Fruit fly (Drosophila melanogaster) whole organism, embryonic: ENCODE results near the gene brm.

Experiments
- Adf1 ChIP-seq: fragments of 200-800 bp; sonication (Bioruptor generic); IDR thresholded peaks from 2 replicates; pipeline ENCODE4 v1.3.6; 2022; ENCODE audit warnings: missing biosample characterization, missing genetic modification characterization
- Bdp1 ChIP-seq: fragments of 200-800 bp; sonication (Bioruptor generic); optimal IDR thresholded peaks from 3 replicates; lab custom pipeline; 2016; ENCODE audit warnings: missing biosample characterization, missing genetic modification characterization
- CG11456 ChIP-seq: fragments of 200-800 bp; sonication (Bioruptor generic); IDR thresholded peaks from 3 replicates; pipeline ENCODE4 v1.3.6; 2022; ENCODE audit warnings: missing biosample characterization, missing genetic modification characterization
- CG11504 ChIP-seq: fragments of 200-800 bp; sonication (Bioruptor generic); optimal IDR thresholded peaks from 3 replicates; lab custom pipeline; 2019; ENCODE audit warnings: missing biosample characterization, mild to moderate bottlenecking, missing genetic modification characterization, moderate library complexity
- CG11696 ChIP-seq: fragments of 200-800 bp; sonication (Bioruptor generic); IDR thresholded peaks from 2 replicates; pipeline ENCODE4 v1.3.6; 2022; ENCODE audit warnings: missing biosample characterization, missing genetic modification characterization
- CG12659 ChIP-seq: fragments of 200-800 bp; sonication (Bioruptor generic); optimal IDR thresholded peaks from 3 replicates; lab custom pipeline; 2017; ENCODE audit warnings: mild to moderate bottlenecking, missing biosample characterization, missing genetic modification reagents, missing genetic modification characterization
- CG15011 ChIP-seq: fragments of 200-800 bp; sonication (Bioruptor generic); optimal IDR thresholded peaks from 3 replicates; lab custom pipeline; 2018; ENCODE audit warnings: missing biosample characterization, mild to moderate bottlenecking, missing genetic modification characterization
- CG1603 ChIP-seq: fragments of 200-800 bp; sonication (Bioruptor generic); optimal IDR thresholded peaks from 2 replicates; lab custom pipeline; 2019; ENCODE audit warnings: missing biosample characterization, mild to moderate bottlenecking, missing genetic modification characterization, moderate library complexity
- CG17186 ChIP-seq: fragments of 200-800 bp; sonication (Bioruptor generic); optimal IDR thresholded peaks from 3 replicates; lab custom pipeline; 2017; ENCODE audit warnings: missing biosample characterization, missing genetic modification reagents, missing genetic modification characterization
- CG17385 ChIP-seq: fragments of 200-800 bp; sonication (Bioruptor generic); optimal IDR thresholded peaks from 3 replicates; lab custom pipeline; 2018; ENCODE audit warnings: missing biosample characterization, mild to moderate bottlenecking, missing genetic modification characterization
- CG17568 ChIP-seq: fragments of 200-800 bp; sonication (Bioruptor generic); optimal IDR thresholded peaks from 2 replicates; lab custom pipeline; 2018; ENCODE audit warnings: missing biosample characterization, mild to moderate bottlenecking, missing genetic modification characterization, moderate library complexity
- CG17912 ChIP-seq: fragments of 200-800 bp; sonication (Bioruptor generic); optimal IDR thresholded peaks from 2 replicates; lab custom pipeline; 2018; ENCODE audit warnings: missing biosample characterization, mild to moderate bottlenecking, missing genetic modification characterization
- CG2116 ChIP-seq: fragments of 200-800 bp; sonication (Bioruptor generic); optimal IDR thresholded peaks from 3 replicates; lab custom pipeline; 2018; ENCODE audit warnings: missing biosample characterization, mild to moderate bottlenecking, missing genetic modification characterization
- CG2129 ChIP-seq: fragments of 200-800 bp; sonication (Bioruptor generic); IDR thresholded peaks from 2 replicates; pipeline ENCODE4 v1.3.6; 2022; ENCODE audit warnings: missing biosample characterization, missing genetic modification characterization; ENCODE audit not compliant: partially characterized antibody
- CG31365 ChIP-seq: fragments of 200-800 bp; sonication (Bioruptor generic); optimal IDR thresholded peaks from 2 replicates; lab custom pipeline; 2018; ENCODE audit warnings: missing biosample characterization, mild to moderate bottlenecking, missing genetic modification characterization
- CG32532 ChIP-seq: fragments of 200-800 bp; sonication (Bioruptor generic); IDR thresholded peaks from 2 replicates; pipeline ENCODE4 v1.3.6; 2022; ENCODE audit warnings: missing biosample characterization, missing genetic modification characterization
- CG33557 ChIP-seq: fragments of 200-800 bp; sonication (Bioruptor generic); optimal IDR thresholded peaks from 2 replicates; lab custom pipeline; 2019; ENCODE audit warnings: missing biosample characterization, mild to moderate bottlenecking, missing genetic modification characterization, moderate library complexity
- CG3407 ChIP-seq: fragments of 200-800 bp; sonication (Bioruptor generic); optimal IDR thresholded peaks from 2 replicates; lab custom pipeline; 2018; ENCODE audit warnings: missing biosample characterization, mild to moderate bottlenecking, missing genetic modification characterization
- CG4424 ChIP-seq: fragments of 200-800 bp; sonication (Bioruptor generic); optimal IDR thresholded peaks from 3 replicates; lab custom pipeline; 2016; ENCODE audit warnings: missing biosample characterization, missing genetic modification characterization
- CG4854 ChIP-seq: fragments of 200-800 bp; sonication (Bioruptor generic); optimal IDR thresholded peaks from 2 replicates; lab custom pipeline; 2016; ENCODE audit warnings: missing biosample characterization, missing genetic modification characterization, inconsistent platforms
- CG7556 ChIP-seq: fragments of 200-800 bp; sonication (Bioruptor generic); optimal IDR thresholded peaks from 2 replicates; lab custom pipeline; 2017; ENCODE audit warnings: missing biosample characterization, mild to moderate bottlenecking, missing genetic modification characterization
- CG8924 ChIP-seq: fragments of 200-800 bp; optimal IDR thresholded peaks from 3 replicates; lab custom pipeline; 2019; ENCODE audit warnings: missing biosample characterization, mild to moderate bottlenecking, missing genetic modification characterization, moderate library complexity
- D19A ChIP-seq: fragments of 200-800 bp; optimal IDR thresholded peaks from 3 replicates; lab custom pipeline; 2019; ENCODE audit warnings: missing biosample characterization, mild to moderate bottlenecking, missing genetic modification characterization, moderate library complexity
- E2f1 ChIP-seq: fragments of 200-800 bp; sonication (Bioruptor generic); IDR thresholded peaks from 2 replicates; pipeline ENCODE4 v1.3.6; 2022; ENCODE audit warnings: missing biosample characterization, missing genetic modification characterization
- Eip74EF ChIP-seq, 2 experiments: fragments of 200-800 bp in 1 of 2; fragments of >200 bp in 1 of 2; sonication (Bioruptor generic) in 1 of 2; optimal IDR thresholded peaks; 2 replicates each; lab custom pipeline; 2017 to 2019; ENCODE audit warnings: missing biosample characterization in 2 of 2, missing genetic modification characterization in 2 of 2, mild to moderate bottlenecking in 1 of 2, moderate library complexity in 1 of 2
- Gug ChIP-seq: fragments of 200-800 bp; sonication (Bioruptor generic); IDR thresholded peaks from 4 replicates; pipeline ENCODE4 v1.3.6; 2022; ENCODE audit warnings: missing biosample characterization, missing genetic modification characterization
- Lhr ChIP-seq: fragments of 200-800 bp; sonication (Bioruptor generic); optimal IDR thresholded peaks from 3 replicates; lab custom pipeline; 2017; ENCODE audit warnings: mild to moderate bottlenecking, missing biosample characterization, missing genetic modification reagents, missing genetic modification characterization
- Lim3 ChIP-seq: fragments of 200-800 bp; sonication (Bioruptor generic); IDR thresholded peaks from 2 replicates; pipeline ENCODE4 v1.3.6; 2022; ENCODE audit warnings: missing biosample characterization, missing genetic modification characterization
- Nf-YB ChIP-seq: fragments of 200-800 bp; sonication (Bioruptor generic); optimal IDR thresholded peaks from 3 replicates; lab custom pipeline; 2019; ENCODE audit warnings: missing biosample characterization, mild to moderate bottlenecking, missing genetic modification characterization, moderate library complexity
- Sry-δ ChIP-seq: fragments of 200-800 bp; sonication (Bioruptor generic); optimal IDR thresholded peaks from 2 replicates; lab custom pipeline; 2016; ENCODE audit warnings: missing biosample characterization, missing genetic modification characterization
- Trl ChIP-seq, 3 experiments: fragments of >200 bp in 2 of 3; fragments of 200-800 bp in 1 of 3; sonication (Bioruptor generic) in 1 of 3; optimal IDR thresholded peaks; 2 replicates in 1 of 3; 3 replicates in 2 of 3; lab custom pipeline; 2016 to 2017; ENCODE audit warnings: missing biosample characterization in 1 of 3, missing genetic modification characterization in 1 of 3
- bigmax ChIP-seq: fragments of 200-800 bp; sonication (Bioruptor generic); optimal IDR thresholded peaks from 2 replicates; lab custom pipeline; 2018; ENCODE audit warnings: missing biosample characterization, mild to moderate bottlenecking, missing genetic modification characterization
- cad ChIP-seq: fragments of >200 bp; optimal IDR thresholded peaks from 2 replicates; lab custom pipeline; 2017; ENCODE audit warnings: missing biosample characterization, missing genetic modification characterization
- chif ChIP-seq, 2 experiments: fragments of 200-800 bp; sonication (Bioruptor generic); optimal IDR thresholded peaks; 3 replicates each; lab custom pipeline; 2016; ENCODE audit warnings: missing biosample characterization in 2 of 2, missing genetic modification characterization in 2 of 2
- chinmo ChIP-seq: fragments of 200-800 bp; sonication (Bioruptor generic); IDR thresholded peaks from 4 replicates; pipeline ENCODE4 v1.3.6; 2022; ENCODE audit warnings: missing biosample characterization, missing genetic modification characterization; ENCODE audit not compliant: partially characterized antibody
- crp ChIP-seq, 2 experiments: fragments of 200-800 bp; sonication (Bioruptor generic); optimal IDR thresholded peaks; 2 replicates in 1 of 2; 3 replicates in 1 of 2; lab custom pipeline; 2017; ENCODE audit warnings: missing biosample characterization in 2 of 2, missing genetic modification characterization in 2 of 2, mild to moderate bottlenecking in 1 of 2, moderate library complexity in 1 of 2
- fd64A ChIP-seq: fragments of 200-800 bp; sonication (Bioruptor generic); optimal IDR thresholded peaks from 3 replicates; lab custom pipeline; 2018; ENCODE audit warnings: missing biosample characterization, mild to moderate bottlenecking, missing genetic modification characterization
- gem ChIP-seq: fragments of 200-800 bp; sonication (Bioruptor generic); optimal IDR thresholded peaks from 2 replicates; lab custom pipeline; 2019; ENCODE audit warnings: missing biosample characterization, mild to moderate bottlenecking, missing genetic modification characterization, moderate library complexity
- jumu ChIP-seq: fragments of 200-800 bp; sonication (Bioruptor generic); optimal IDR thresholded peaks from 3 replicates; lab custom pipeline; 2016; ENCODE audit warnings: missing biosample characterization, missing genetic modification characterization
- kni ChIP-seq: fragments of 200-800 bp; sonication (Bioruptor generic); optimal IDR thresholded peaks from 3 replicates; lab custom pipeline; 2017; ENCODE audit warnings: mild to moderate bottlenecking, missing biosample characterization, missing genetic modification reagents, missing genetic modification characterization
- nerfin-2 ChIP-seq: fragments of 200-800 bp; sonication (Bioruptor generic); IDR thresholded peaks from 2 replicates; pipeline ENCODE4 v1.3.6; 2022; ENCODE audit warnings: missing biosample characterization, missing genetic modification characterization; ENCODE audit not compliant: partially characterized antibody
- org-1 ChIP-seq: fragments of 200-800 bp; sonication (Bioruptor generic); optimal IDR thresholded peaks from 2 replicates; lab custom pipeline; 2017; ENCODE audit warnings: missing biosample characterization, missing genetic modification characterization
- phol ChIP-seq: fragments of 200-800 bp; sonication (Bioruptor generic); optimal IDR thresholded peaks from 3 replicates; lab custom pipeline; 2018; ENCODE audit warnings: missing biosample characterization, mild to moderate bottlenecking, missing genetic modification characterization, moderate library complexity
- sima ChIP-seq: fragments of 200-800 bp; sonication (Bioruptor generic); optimal IDR thresholded peaks from 2 replicates; lab custom pipeline; 2016; ENCODE audit warnings: missing biosample characterization, missing genetic modification characterization
- slou ChIP-seq: fragments of 200-800 bp; sonication (Bioruptor generic); optimal IDR thresholded peaks from 3 replicates; lab custom pipeline; 2016; ENCODE audit warnings: missing biosample characterization, missing genetic modification characterization
- tin ChIP-seq: fragments of 200-800 bp; sonication (Bioruptor generic); optimal IDR thresholded peaks from 3 replicates; lab custom pipeline; 2016; ENCODE audit warnings: missing biosample characterization, missing genetic modification characterization
- tx ChIP-seq: fragments of 200-800 bp; sonication (Bioruptor generic); optimal IDR thresholded peaks from 2 replicates; lab custom pipeline; 2016; ENCODE audit warnings: missing biosample characterization, missing genetic modification characterization
- wek ChIP-seq: fragments of 200-800 bp; sonication (Bioruptor generic); optimal IDR thresholded peaks from 3 replicates; lab custom pipeline; 2018; ENCODE audit warnings: missing biosample characterization, mild to moderate bottlenecking, missing genetic modification characterization, moderate library complexity

brm gene

dm6 chr3L:16001164-16001679 lies 18.6 kb upstream of the brm start (continued):
- TF ChIP-seq Trl (optimal IDR thresholded peaks at IDR 0.05; lab: Kevin White, UChicago): peak in 1 of 2 experiments; percentile 57
- TF ChIP-seq Trl (GFP tag; optimal IDR thresholded peaks at IDR 0.05; lab: Kevin White, UChicago): peak; percentile 63
- no peak for TF ChIP-seq Lim3 (GFP tag; lab: Robert Waterston, UW)
- peak; percentile 79 for TF ChIP-seq CG11504 (tag; lab: Kevin White, UChicago)
- peak; percentile 62 for TF ChIP-seq CG4854
- TF ChIP-seq Adf1 (GFP tag; lab: Robert Waterston, UW): peak; percentile 60; the same call in 1 of the 2 replicates
- TF ChIP-seq CG17912 (GFP tag; lab: Kevin White, UChicago): no peak
- no peak for TF ChIP-seq kni (GFP tag; lab: Kevin White, UChicago)
- TF ChIP-seq chif (GFP tag; optimal IDR thresholded peaks at IDR 0.05; lab: Kevin White, UChicago): peak; percentile 47 to 55
- TF ChIP-seq slou: peak; percentile 39
- TF ChIP-seq CG17385 (GFP tag; lab: Kevin White, UChicago): peak; percentile 81
- no peak for TF ChIP-seq CG2129 (GFP tag; lab: Robert Waterston, UW)
- TF ChIP-seq Nf-YB (GFP tag; lab: Kevin White, UChicago): peak; percentile 63
- peak in 1 of 2 experiments; percentile 77 for TF ChIP-seq Eip74EF (GFP tag; optimal IDR thresholded peaks at IDR 0.05; lab: Kevin White, UChicago)
- TF ChIP-seq fd64A (GFP tag; lab: Kevin White, UChicago): no peak
- TF ChIP-seq nerfin-2 (GFP tag; lab: Robert Waterston, UW): no peak
- TF ChIP-seq cad (GFP tag; lab: Kevin White, UChicago): no peak
- peak; percentile 87 for TF ChIP-seq CG12659
- TF ChIP-seq E2f1 (GFP tag; lab: Robert Waterston, UW): peak; percentile 53
- peak; percentile 64 for TF ChIP-seq phol (tag; lab: Kevin White, UChicago)
- TF ChIP-seq org-1 (GFP tag; lab: Kevin White, UChicago): peak; percentile 78
- TF ChIP-seq CG17568 (GFP tag; lab: Kevin White, UChicago): peak; percentile 52
- TF ChIP-seq CG11696: peak; percentile 91
- TF ChIP-seq chinmo (GFP tag; lab: Robert Waterston, UW): peak; percentile 75; the same call in 1 of the 4 replicates
- TF ChIP-seq bigmax: no peak
- TF ChIP-seq CG33557 (GFP tag; lab: Kevin White, UChicago): no peak
- peak; percentile 4 for TF ChIP-seq Bdp1
- TF ChIP-seq Lhr (GFP tag; lab: Kevin White, UChicago): no peak
- peak; percentile 27 for TF ChIP-seq CG3407 (GFP tag; lab: Kevin White, UChicago)
- peak; percentile 48 for TF ChIP-seq sima (GFP tag; lab: Kevin White, UChicago)
- peak; percentile 45 for TF ChIP-seq CG31365 (tag; lab: Kevin White, UChicago)
- TF ChIP-seq Gug (GFP tag; lab: Robert Waterston, UW): peak; percentile 50; the same call in 2 of the 4 replicates
- TF ChIP-seq CG2116: peak; percentile 22
- no peak; the same call in 2 of the 3 replicates for TF ChIP-seq CG11456 (GFP tag; lab: Robert Waterston, UW)
- TF ChIP-seq D19A: peak; percentile 34
- TF ChIP-seq CG4424 (GFP tag; lab: Kevin White, UChicago): peak; percentile 45
- no peak for TF ChIP-seq CG17186 (GFP tag; lab: Kevin White, UChicago)
- peak; percentile 56 for TF ChIP-seq jumu (GFP tag; lab: Kevin White, UChicago)
- peak; percentile 59 for TF ChIP-seq tin (GFP tag; lab: Kevin White, UChicago)
- TF ChIP-seq CG7556: peak; percentile 81
- TF ChIP-seq wek: no peak
- TF ChIP-seq CG15011 (GFP tag; lab: Kevin White, UChicago): peak; percentile 8
- TF ChIP-seq crp (GFP tag; optimal IDR thresholded peaks at IDR 0.05; lab: Kevin White, UChicago): peak in 1 of 2 experiments; percentile 59
- peak; percentile 55 for TF ChIP-seq CG1603 (tag; lab: Kevin White, UChicago)
- TF ChIP-seq CG32532 (GFP tag; lab: Robert Waterston, UW): peak; percentile 80; the same call in 1 of the 2 replicates
- peak; percentile 84 for TF ChIP-seq CG8924 (tag; lab: Kevin White, UChicago)
- peak; percentile 0 for TF ChIP-seq Sry-δ (GFP tag; lab: Kevin White, UChicago)
- TF ChIP-seq gem (tag; lab: Kevin White, UChicago): peak; percentile 88
- peak; percentile 74 for TF ChIP-seq tx (GFP tag; lab: Kevin White, UChicago)
